Fruit fly (Drosophila melanogaster): ENCODE measurements around the gene CG8043.

Gene CG8043

DNA sequence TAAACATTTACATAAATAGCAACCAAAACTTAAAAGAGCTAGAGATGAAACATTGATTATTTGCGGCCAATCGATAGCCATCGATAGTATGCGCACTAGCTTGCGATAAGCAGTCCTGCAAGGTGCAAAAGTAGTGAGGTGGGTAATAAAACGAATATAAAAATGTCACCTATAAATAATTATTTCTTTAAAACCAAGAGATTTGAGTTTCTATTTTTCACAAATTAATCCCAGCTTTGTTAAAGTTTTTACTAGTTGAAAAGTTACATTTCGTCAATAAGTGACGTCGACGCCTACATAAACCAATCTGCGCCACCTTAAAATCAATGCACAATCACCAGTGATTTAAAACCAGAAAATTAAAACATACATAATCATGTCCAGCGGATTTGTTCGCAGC lies 26.0 kb upstream of the CG8043 start, which contains the start of the genes Mkk4 and SLIRP2 (continued):
- peak; percentile 98 for TF ChIP-seq ara (GFP tag; IDR thresholded peaks at IDR 0.05)
- peak; percentile 97 for TF ChIP-seq gcm2 (GFP tag; optimal IDR thresholded peaks at IDR 0.05)
- TF ChIP-seq prd (optimal IDR thresholded peaks at IDR 0.05): no peak
- TF ChIP-seq prd (GFP tag; IDR thresholded peaks at IDR 0.05): peak; percentile 99
- peak; percentile 97 for TF ChIP-seq nerfin-1 (tag; optimal IDR thresholded peaks at IDR 0.05)
- peak in 1 of 2 experiments; percentile 49 for TF ChIP-seq Dfd (GFP tag; optimal IDR thresholded peaks at IDR 0.05)
- TF ChIP-seq CG6765 (GFP tag; optimal IDR thresholded peaks at IDR 0.05): peak; percentile 97
- peak; percentile 99 for TF ChIP-seq CG2678 (tag; optimal IDR thresholded peaks at IDR 0.05)
- peak; percentile 100 for TF ChIP-seq Ets65A (GFP tag)
- TF ChIP-seq lola (GFP tag; optimal IDR thresholded peaks at IDR 0.05): peak in 1 of 3 experiments; percentile 99
- TF ChIP-seq Bteb2 (GFP tag; optimal IDR thresholded peaks at IDR 0.05): peak; percentile 99
- TF ChIP-seq nom (GFP tag; optimal IDR thresholded peaks at IDR 0.05): peak; percentile 96
- TF ChIP-seq CG14860 (GFP tag; IDR thresholded peaks at IDR 0.05; ENCODE audit: partially characterized antibody): peak; percentile 81
- peak; percentile 98 for TF ChIP-seq CG6272 (GFP tag; IDR thresholded peaks at IDR 0.05)
- TF ChIP-seq stc (GFP tag; IDR thresholded peaks at IDR 0.05): peak; percentile 99
- TF ChIP-seq Camta (GFP tag; optimal IDR thresholded peaks at IDR 0.05): peak; percentile 99
- peak; percentile 98 for TF ChIP-seq pnt (GFP tag; optimal IDR thresholded peaks at IDR 0.05)
- peak; percentile 69 for TF ChIP-seq hkb (optimal IDR thresholded peaks at IDR 0.05)
- TF ChIP-seq hkb (GFP tag; IDR thresholded peaks at IDR 0.05): peak; percentile 99
- peak; percentile 75; the same call in 1 of the 4 replicates for TF ChIP-seq chinmo (GFP tag; IDR thresholded peaks at IDR 0.05; ENCODE audit: partially characterized antibody)
- TF ChIP-seq Ssrp (tag; optimal IDR thresholded peaks at IDR 0.05): peak; percentile 99
- peak; percentile 99 for TF ChIP-seq CG3281 (GFP tag; optimal IDR thresholded peaks at IDR 0.05)
- peak; percentile 96 for TF ChIP-seq D19A (tag; optimal IDR thresholded peaks at IDR 0.05)
- TF ChIP-seq sr (GFP tag; IDR thresholded peaks at IDR 0.05): peak; percentile 95
- peak; percentile 99 for TF ChIP-seq Sry-δ (GFP tag; optimal IDR thresholded peaks at IDR 0.05)
- peak; percentile 98 for TF ChIP-seq gce (GFP tag; IDR thresholded peaks at IDR 0.05)
- TF ChIP-seq Lim3 (GFP tag; IDR thresholded peaks at IDR 0.05): peak; percentile 96
- peak; percentile 89 for TF ChIP-seq Adf1 (GFP tag; IDR thresholded peaks at IDR 0.05)
- peak; percentile 100 for TF ChIP-seq row (GFP tag; IDR thresholded peaks at IDR 0.05)
- TF ChIP-seq phol (tag; optimal IDR thresholded peaks at IDR 0.05): peak; percentile 99
- TF ChIP-seq CG10321 (GFP tag; IDR thresholded peaks at IDR 0.05): peak; percentile 87
- TF ChIP-seq CG7963 (GFP tag; IDR thresholded peaks at IDR 0.05; ENCODE audit: partially characterized antibody): peak; percentile 82
- peak; percentile 97 for TF ChIP-seq org-1 (GFP tag; optimal IDR thresholded peaks at IDR 0.05)
- peak; percentile 99 for TF ChIP-seq CG10366 (GFP tag; IDR thresholded peaks at IDR 0.05)
- TF ChIP-seq fru (optimal IDR thresholded peaks at IDR 0.05): no peak
- TF ChIP-seq CG13287 (GFP tag; IDR thresholded peaks at IDR 0.05; ENCODE audit: partially characterized antibody): peak; percentile 89
- TF ChIP-seq CG10959 (GFP tag; IDR thresholded peaks at IDR 0.05): peak; percentile 99
- TF ChIP-seq CG34376 (GFP tag; optimal IDR thresholded peaks at IDR 0.05): peak; percentile 98
- TF ChIP-seq CG15479 (GFP tag; optimal IDR thresholded peaks at IDR 0.05): peak; percentile 74
- peak; percentile 99 for TF ChIP-seq Max (GFP tag; optimal IDR thresholded peaks at IDR 0.05)
- peak; percentile 84 for TF ChIP-seq CG6791 (GFP tag; IDR thresholded peaks at IDR 0.05; ENCODE audit: partially characterized antibody)
- TF ChIP-seq CG1233 (GFP tag; optimal IDR thresholded peaks at IDR 0.05): peak; percentile 98
- peak; percentile 99 for TF ChIP-seq chm (GFP tag; IDR thresholded peaks at IDR 0.05)
- TF ChIP-seq gt (GFP tag; IDR thresholded peaks at IDR 0.05): peak; percentile 98
- TF ChIP-seq HLHmδ (GFP tag; optimal IDR thresholded peaks at IDR 0.05): peak; percentile 10
- peak; percentile 97 for TF ChIP-seq onecut (GFP tag; IDR thresholded peaks at IDR 0.05)
- TF ChIP-seq Aef1 (GFP tag; IDR thresholded peaks at IDR 0.05): peak; percentile 99
- TF ChIP-seq CrebB (tag; optimal IDR thresholded peaks at IDR 0.05): peak; percentile 98
- peak; percentile 100 for TF ChIP-seq Hsf (GFP tag; optimal IDR thresholded peaks at IDR 0.05)
- TF ChIP-seq zen (tag; optimal IDR thresholded peaks at IDR 0.05): peak; percentile 99
- peak; percentile 74 for TF ChIP-seq CG34224 (GFP tag; IDR thresholded peaks at IDR 0.05; ENCODE audit: partially characterized antibody)
- TF ChIP-seq dan (GFP tag; IDR thresholded peaks at IDR 0.05): peak; percentile 94
